Fruit fly (Drosophila melanogaster): ENCODE measurements around the gene CG4793.

Gene CG4793

dm6 chr2L:15903725-15904124 lies 19.5 kb upstream of the CG4793 start:
- TF ChIP-seq pad (GFP tag; optimal IDR thresholded peaks at IDR 0.05) = no peak
- TF ChIP-seq bab1 (GFP tag; optimal IDR thresholded peaks at IDR 0.05) = no peak
- TF ChIP-seq CG5204 (GFP tag; optimal IDR thresholded peaks at IDR 0.05) = no peak
- TF ChIP-seq Crg-1 (GFP tag; optimal IDR thresholded peaks at IDR 0.05) = no peak

dm6 chr2L:15907358-15907757 lies 15.8 kb upstream of the CG4793 start:
- TF ChIP-seq CG5204 (GFP tag; optimal IDR thresholded peaks at IDR 0.05) (no peak), ovo (GFP tag; optimal IDR thresholded peaks at IDR 0.05) (no peak), bab1 (GFP tag; optimal IDR thresholded peaks at IDR 0.05) (peak; percentile 0), CG14711 (tag; optimal IDR thresholded peaks at IDR 0.05) (no peak), tj (GFP tag; optimal IDR thresholded peaks at IDR 0.05) (peak; percentile 88)

- TF ChIP-seq Crg-1 (GFP tag; optimal IDR thresholded peaks at IDR 0.05) (no peak), CG14711 (tag; optimal IDR thresholded peaks at IDR 0.05) (no peak), tj (GFP tag; optimal IDR thresholded peaks at IDR 0.05) (no peak), Hr96 (GFP tag; optimal IDR thresholded peaks at IDR 0.05) (no peak), pad (GFP tag; optimal IDR thresholded peaks at IDR 0.05) (no peak), CG7101 (tag; optimal IDR thresholded peaks at IDR 0.05) (no peak), toe (GFP tag; optimal IDR thresholded peaks at IDR 0.05) (no peak), CG12768 (GFP tag; optimal IDR thresholded peaks at IDR 0.05) (no peak), CG1620 (GFP tag; optimal IDR thresholded peaks at IDR 0.05) (no peak), bab1 (GFP tag; optimal IDR thresholded peaks at IDR 0.05) (no peak), CG5204 (GFP tag; optimal IDR thresholded peaks at IDR 0.05) (no peak), cic (GFP tag; optimal IDR thresholded peaks at IDR 0.05) (no peak), kay (GFP tag; ENCODE audit: borderline replicate concordance) (no peak), CG7045 (GFP tag; optimal IDR thresholded peaks at IDR 0.05) (no peak), ovo (GFP tag; optimal IDR thresholded peaks at IDR 0.05) (no peak), CG11617 (GFP tag; optimal IDR thresholded peaks at IDR 0.05) (no peak), Mnt (GFP tag; optimal IDR thresholded peaks at IDR 0.05) (no peak), Clk (GFP tag; optimal IDR thresholded peaks at IDR 0.05) (no peak)
Measured at dm6 chr2L:15908086-15908485, 15.1 kb upstream of the CG4793 start.

- TF ChIP-seq ovo (GFP tag; optimal IDR thresholded peaks at IDR 0.05) (no peak), tj (GFP tag; optimal IDR thresholded peaks at IDR 0.05) (peak; percentile 72)
Measured at dm6 chr2L:15908496-15909276, 14.5 kb upstream of the CG4793 start.

- TF ChIP-seq Crg-1 (GFP tag; optimal IDR thresholded peaks at IDR 0.05) (no peak), CG11617 (GFP tag; optimal IDR thresholded peaks at IDR 0.05) (no peak), cnc (optimal IDR thresholded peaks at IDR 0.05) (no peak)
Measured at dm6 chr2L:15909277-15909674, 13.9 kb upstream of the CG4793 start.

- TF ChIP-seq Hr96 (GFP tag; optimal IDR thresholded peaks at IDR 0.05) (no peak), tj (GFP tag; optimal IDR thresholded peaks at IDR 0.05) (peak; percentile 82)
Measured at dm6 chr2L:15909826-15910225, 13.4 kb upstream of the CG4793 start.

- TF ChIP-seq CG33017 (tag; optimal IDR thresholded peaks at IDR 0.05) (no peak), ovo (GFP tag; optimal IDR thresholded peaks at IDR 0.05) (no peak), CG7045 (GFP tag; optimal IDR thresholded peaks at IDR 0.05) (peak; percentile 29), CG5204 (GFP tag; optimal IDR thresholded peaks at IDR 0.05) (peak; percentile 69), Crg-1 (GFP tag; optimal IDR thresholded peaks at IDR 0.05) (no peak), toe (GFP tag; optimal IDR thresholded peaks at IDR 0.05) (peak; percentile 48), cnc (optimal IDR thresholded peaks at IDR 0.05) (no peak), tj (GFP tag; optimal IDR thresholded peaks at IDR 0.05) (no peak), kay (GFP tag; ENCODE audit: borderline replicate concordance) (peak; percentile 72), Mnt (GFP tag; optimal IDR thresholded peaks at IDR 0.05) (no peak), bab1 (GFP tag; optimal IDR thresholded peaks at IDR 0.05) (peak; percentile 85), CG11617 (GFP tag; optimal IDR thresholded peaks at IDR 0.05) (peak; percentile 12), cic (GFP tag; optimal IDR thresholded peaks at IDR 0.05) (no peak), CG7101 (tag; optimal IDR thresholded peaks at IDR 0.05) (peak; percentile 26), Hr96 (GFP tag; optimal IDR thresholded peaks at IDR 0.05) (peak; percentile 20), pad (GFP tag; optimal IDR thresholded peaks at IDR 0.05) (peak; percentile 12), CG14711 (tag; optimal IDR thresholded peaks at IDR 0.05) (peak; percentile 61), CG1620 (GFP tag; optimal IDR thresholded peaks at IDR 0.05) (peak; percentile 13), CG12768 (GFP tag; optimal IDR thresholded peaks at IDR 0.05) (no peak), Clk (GFP tag; optimal IDR thresholded peaks at IDR 0.05) (no peak)
Measured at dm6 chr2L:15910937-15911590, 12.1 kb upstream of the CG4793 start.

All from whole organism, adult.